Fruit fly (Drosophila melanogaster): ENCODE results near the gene GluRS-m.

The GluRS-m gene

dm6 chr3L:16381184-16381797 lies 35.7 kb downstream of the GluRS-m start, which contains the start of gene Agpat4 (continued):
- TF ChIP-seq btn (GFP tag; optimal IDR thresholded peaks at IDR 0.05) (no peak), CG7556 (GFP tag; optimal IDR thresholded peaks at IDR 0.05) (no peak), Hr3 (GFP tag; optimal IDR thresholded peaks at IDR 0.05) (no peak), CG13894 (tag; optimal IDR thresholded peaks at IDR 0.05) (no peak), CG9876 (GFP tag; optimal IDR thresholded peaks at IDR 0.05) (no peak), crc (GFP tag; optimal IDR thresholded peaks at IDR 0.05) (no peak), CG12659 (GFP tag; optimal IDR thresholded peaks at IDR 0.05) (peak; percentile 23), tgo (GFP tag; IDR thresholded peaks at IDR 0.05) (no peak), sob (GFP tag; IDR thresholded peaks at IDR 0.05) (peak; percentile 4; the same call in 1 of the 2 replicates), CHES-1-like (GFP tag; optimal IDR thresholded peaks at IDR 0.05) (peak; percentile 4), gcm (GFP tag; optimal IDR thresholded peaks at IDR 0.05) (no peak), sim (GFP tag; IDR thresholded peaks at IDR 0.05) (no peak), CG17328 (GFP tag; IDR thresholded peaks at IDR 0.05) (no peak), lmd (GFP tag; IDR thresholded peaks at IDR 0.05) (no peak), Doc3 (GFP tag; IDR thresholded peaks at IDR 0.05; ENCODE audit: partially characterized antibody) (no peak), E2f2 (GFP tag; IDR thresholded peaks at IDR 0.05) (peak; percentile 35), Bteb2 (GFP tag; optimal IDR thresholded peaks at IDR 0.05) (no peak), wor (GFP tag; IDR thresholded peaks at IDR 0.05) (no peak), CG42726 (GFP tag; IDR thresholded peaks at IDR 0.05; ENCODE audit: partially characterized antibody) (peak; percentile 68; the same call in 1 of the 2 replicates), run (tag; optimal IDR thresholded peaks at IDR 0.05) (no peak), rib (GFP tag; IDR thresholded peaks at IDR 0.05) (no peak), Abd-B (GFP tag; optimal IDR thresholded peaks at IDR 0.05) (peak; percentile 11), CG15696 (tag; optimal IDR thresholded peaks at IDR 0.05) (no peak), CG5953 (GFP tag; IDR thresholded peaks at IDR 0.05) (no peak), so (GFP tag; IDR thresholded peaks at IDR 0.05) (no peak), lbe (GFP tag; optimal IDR thresholded peaks at IDR 0.05) (no peak), row (GFP tag; IDR thresholded peaks at IDR 0.05) (no peak), chn (GFP tag; optimal IDR thresholded peaks at IDR 0.05) (no peak), Sin3A (optimal IDR thresholded peaks at IDR 0.05) (peak; percentile 31), MTF-1 (GFP tag; optimal IDR thresholded peaks at IDR 0.05; ENCODE audit: borderline replicate concordance) (no peak), CG1603 (tag; optimal IDR thresholded peaks at IDR 0.05) (peak; percentile 37), CG4617 (GFP tag; optimal IDR thresholded peaks at IDR 0.05; ENCODE audit: borderline replicate concordance) (peak; percentile 26), CG18262 (tag; optimal IDR thresholded peaks at IDR 0.05) (no peak), cad (GFP tag; optimal IDR thresholded peaks at IDR 0.05) (no peak), CG30431 (GFP tag; optimal IDR thresholded peaks at IDR 0.05) (no peak), CG4820 (GFP tag; optimal IDR thresholded peaks at IDR 0.05) (no peak), CG17829 (tag; optimal IDR thresholded peaks at IDR 0.05) (peak; percentile 7), slp2 (GFP tag; optimal IDR thresholded peaks at IDR 0.05) (no peak), pros (GFP tag; optimal IDR thresholded peaks at IDR 0.05) (peak; percentile 21), CG31365 (tag; optimal IDR thresholded peaks at IDR 0.05) (peak; percentile 99), CG18476 (GFP tag; optimal IDR thresholded peaks at IDR 0.05) (no peak), CG6813 (GFP tag; optimal IDR thresholded peaks at IDR 0.05) (no peak), CG12391 (tag; optimal IDR thresholded peaks at IDR 0.05) (no peak), slou (GFP tag; optimal IDR thresholded peaks at IDR 0.05) (no peak), sima (GFP tag; optimal IDR thresholded peaks at IDR 0.05) (no peak), CG43689 (GFP tag; IDR thresholded peaks at IDR 0.05) (no peak), CG32532 (GFP tag; IDR thresholded peaks at IDR 0.05) (peak; percentile 32; the same call in 1 of the 2 replicates), CG2678 (tag; optimal IDR thresholded peaks at IDR 0.05) (no peak), danr (GFP tag; IDR thresholded peaks at IDR 0.05) (no peak), luna (GFP tag; optimal IDR thresholded peaks at IDR 0.05) (no peak), Rx (GFP tag; IDR thresholded peaks at IDR 0.05) (no peak), bigmax (GFP tag; optimal IDR thresholded peaks at IDR 0.05) (no peak)

Measured in whole organism, embryonic.